Worm (Caenorhabditis elegans) whole organism, L1 larva: ENCODE results near the gene fbxa-29.

Experiments
- C34B4.2 ChIP-seq: sonication (generic microtip); optimal IDR thresholded peaks from 2 replicates; lab custom pipeline; 2017; ENCODE audit warnings: mild to moderate bottlenecking, missing genetic modification characterization, missing compliant biosample characterization
- alr-1 ChIP-seq: fragments of 200-800 bp; sonication (Bioruptor generic); optimal IDR thresholded peaks from 2 replicates; lab custom pipeline; 2018; ENCODE audit warnings: borderline replicate concordance, mild to moderate bottlenecking, missing genetic modification characterization, missing compliant biosample characterization
- ama-1 ChIP-seq: fragments of 150-350 bp; optimal IDR thresholded peaks from 2 replicates; lab custom pipeline; 2014
- blmp-1 ChIP-seq: fragments of 150-350 bp; optimal IDR thresholded peaks from 2 replicates; lab custom pipeline; 2014; ENCODE audit warnings: missing biosample characterization, missing genetic modification characterization
- ceh-8 ChIP-seq: fragments of 200-800 bp; sonication (Bioruptor generic); optimal IDR thresholded peaks from 2 replicates; lab custom pipeline; 2018; ENCODE audit warnings: mild to moderate bottlenecking, missing genetic modification characterization, moderate library complexity, missing compliant biosample characterization
- ceh-90 ChIP-seq: sonication (generic microtip); optimal IDR thresholded peaks from 2 replicates; lab custom pipeline; 2016; ENCODE audit warnings: missing genetic modification characterization, missing compliant biosample characterization
- efl-1 ChIP-seq, 4 experiments: fragments of 150-350 bp; optimal IDR thresholded peaks in 3 of 4; peaks in 1 of 4; 1 replicate in 1 of 4; 2 replicates in 3 of 4; lab custom pipeline; 2014; ENCODE audit warnings: missing biosample characterization in 2 of 4, missing genetic modification characterization in 2 of 4, missing genetic modification reagents in 2 of 4
- efl-3 ChIP-seq: fragments of 200-800 bp; sonication (Bioruptor generic); optimal IDR thresholded peaks from 2 replicates; lab custom pipeline; 2018; ENCODE audit warnings: mild to moderate bottlenecking, missing genetic modification characterization, missing compliant biosample characterization
- elt-2 ChIP-seq: sonication (generic microtip); optimal IDR thresholded peaks from 2 replicates; lab custom pipeline; 2016; ENCODE audit warnings: missing genetic modification characterization, mild to moderate bottlenecking, inconsistent platforms, missing compliant biosample characterization, missing genetic modification reagents
- elt-3 ChIP-seq, 6 experiments: fragments of 150-350 bp in 1 of 6; sonication (generic microtip); optimal IDR thresholded peaks; 2 replicates each; lab custom pipeline; 2017 to 2018; ENCODE audit warnings: missing biosample characterization in 6 of 6, missing genetic modification characterization in 6 of 6, inconsistent platforms in 1 of 6
- fkh-8 ChIP-seq: sonication (generic microtip); optimal IDR thresholded peaks from 2 replicates; lab custom pipeline; 2016; ENCODE audit warnings: mild to moderate bottlenecking, missing genetic modification characterization, missing compliant biosample characterization
- hlh-17 ChIP-seq: fragments of 200-800 bp; sonication (Bioruptor generic); optimal IDR thresholded peaks from 2 replicates; lab custom pipeline; 2018; ENCODE audit warnings: missing genetic modification characterization, mild to moderate bottlenecking, missing compliant biosample characterization, moderate library complexity, borderline replicate concordance
- hlh-4 ChIP-seq: sonication (generic microtip); optimal IDR thresholded peaks from 2 replicates; lab custom pipeline; 2016; ENCODE audit warnings: mild to moderate bottlenecking, missing genetic modification characterization, missing compliant biosample characterization
- isw-1 ChIP-seq: fragments of 200-800 bp; sonication (Bioruptor generic); IDR thresholded peaks from 2 replicates; pipeline ENCODE4 v1.3.6; 2022; ENCODE audit warnings: missing genetic modification characterization, missing compliant biosample characterization
- jun-1 ChIP-seq: fragments of 150-350 bp; optimal IDR thresholded peaks from 2 replicates; lab custom pipeline; 2014; ENCODE audit warnings: missing biosample characterization, missing genetic modification reagents, missing genetic modification characterization
- lin-13 ChIP-seq: fragments of 150-350 bp; optimal IDR thresholded peaks from 2 replicates; lab custom pipeline; 2014; ENCODE audit warnings: missing biosample characterization, missing genetic modification reagents, missing genetic modification characterization
- lin-14 ChIP-seq: fragments of 200-800 bp; sonication (Bioruptor generic); optimal IDR thresholded peaks from 2 replicates; lab custom pipeline; 2018; ENCODE audit warnings: mild to moderate bottlenecking, missing genetic modification characterization, moderate library complexity, missing compliant biosample characterization
- lin-35 ChIP-seq, 2 experiments: fragments of 150-350 bp; optimal IDR thresholded peaks; 2 replicates each; lab custom pipeline; 2014; ENCODE audit warnings: missing biosample characterization in 2 of 2, missing genetic modification characterization in 2 of 2, missing genetic modification reagents in 2 of 2
- lin-39 ChIP-seq: fragments of 150-350 bp; optimal IDR thresholded peaks from 2 replicates; lab custom pipeline; 2014; ENCODE audit warnings: missing biosample characterization, missing genetic modification reagents, missing genetic modification characterization
- lsy-2 ChIP-seq, 2 experiments: fragments of 150-350 bp; optimal IDR thresholded peaks; 2 replicates each; lab custom pipeline; 2014; ENCODE audit warnings: missing biosample characterization in 2 of 2, missing genetic modification characterization in 2 of 2
- mdl-1 ChIP-seq, 2 experiments: fragments of 150-350 bp; optimal IDR thresholded peaks; 2 replicates each; lab custom pipeline; 2014 to 2017; ENCODE audit warnings: missing biosample characterization in 2 of 2, missing genetic modification characterization in 2 of 2, inconsistent platforms in 1 of 2
- mep-1 ChIP-seq: fragments of 150-350 bp; optimal IDR thresholded peaks from 2 replicates; lab custom pipeline; 2014; ENCODE audit warnings: missing biosample characterization, missing genetic modification characterization
- nhr-20 ChIP-seq: sonication (generic microtip); optimal IDR thresholded peaks from 2 replicates; lab custom pipeline; 2016; ENCODE audit warnings: mild to moderate bottlenecking, missing genetic modification characterization, missing compliant biosample characterization
- nhr-47 ChIP-seq: sonication (generic microtip); optimal IDR thresholded peaks from 2 replicates; lab custom pipeline; 2016; ENCODE audit warnings: mild to moderate bottlenecking, missing genetic modification characterization, moderate library complexity, missing compliant biosample characterization
- nhr-71 ChIP-seq: sonication (generic microtip); optimal IDR thresholded peaks from 2 replicates; lab custom pipeline; 2016; ENCODE audit warnings: mild to moderate bottlenecking, missing genetic modification characterization, moderate library complexity, missing compliant biosample characterization
- nhr-76 ChIP-seq: sonication (generic microtip); optimal IDR thresholded peaks from 2 replicates; lab custom pipeline; 2017; ENCODE audit warnings: missing biosample characterization, missing genetic modification characterization
- nhr-77 ChIP-seq: fragments of 150-350 bp; optimal IDR thresholded peaks from 2 replicates; lab custom pipeline; 2014; ENCODE audit warnings: missing biosample characterization, missing genetic modification characterization
- nhr-90 ChIP-seq: sonication (generic microtip); optimal IDR thresholded peaks from 2 replicates; lab custom pipeline; 2016; ENCODE audit warnings: mild to moderate bottlenecking, missing genetic modification characterization, missing compliant biosample characterization; ENCODE audit not compliant: poor library complexity
- pqm-1 ChIP-seq: sonication (generic microtip); optimal IDR thresholded peaks from 3 replicates; lab custom pipeline; 2017; ENCODE audit warnings: missing biosample characterization, missing genetic modification characterization
- sox-4 ChIP-seq: sonication (generic microtip); optimal IDR thresholded peaks from 2 replicates; lab custom pipeline; 2016; ENCODE audit warnings: missing genetic modification characterization, missing compliant biosample characterization
- tbx-2 ChIP-seq: sonication (generic microtip); optimal IDR thresholded peaks from 2 replicates; lab custom pipeline; 2016; ENCODE audit warnings: missing genetic modification characterization, missing compliant biosample characterization
- tlp-1 ChIP-seq: fragments of 150-350 bp; optimal IDR thresholded peaks from 2 replicates; lab custom pipeline; 2014; ENCODE audit warnings: missing biosample characterization, missing genetic modification characterization
- unc-130 ChIP-seq: fragments of 150-350 bp; optimal IDR thresholded peaks from 2 replicates; lab custom pipeline; 2017; ENCODE audit warnings: missing biosample characterization, missing genetic modification characterization, inconsistent platforms
- ztf-4 ChIP-seq: fragments of 150-350 bp; optimal IDR thresholded peaks from 2 replicates; lab custom pipeline; 2014; ENCODE audit warnings: missing biosample characterization, missing genetic modification characterization

fbxa-29 gene

DNA sequence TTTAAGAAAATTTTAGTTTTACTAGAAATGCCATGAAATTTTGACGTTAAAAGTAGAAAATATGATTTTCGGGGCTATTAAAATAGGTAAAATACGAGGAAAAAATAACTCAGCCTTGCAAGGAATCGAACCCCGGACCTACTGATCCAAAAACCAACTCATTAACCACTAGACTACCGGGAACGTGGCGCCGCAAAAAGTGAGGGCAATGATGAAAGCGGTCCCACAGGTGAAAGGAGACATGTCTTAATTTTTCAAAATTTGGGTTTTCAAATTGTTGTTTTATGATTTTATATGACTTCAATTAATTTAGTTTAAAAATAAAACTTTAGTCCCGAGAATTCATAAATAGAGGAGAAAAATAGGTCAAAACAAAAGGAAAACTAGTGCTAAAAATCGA is 42.8 kb downstream of the fbxa-29 start:
- TF ChIP-seq nhr-90 (tag; lab: Kevin White, UChicago) (no peak), efl-1 (optimal IDR thresholded peaks at IDR 0.05; lab: Kevin White, UChicago) (no peak), efl-1 (GFP tag; optimal IDR thresholded peaks at IDR 0.05 in 1 of 2; lab: Kevin White, UChicago) (peak in 1 of 2 experiments; percentile 86)

DNA sequence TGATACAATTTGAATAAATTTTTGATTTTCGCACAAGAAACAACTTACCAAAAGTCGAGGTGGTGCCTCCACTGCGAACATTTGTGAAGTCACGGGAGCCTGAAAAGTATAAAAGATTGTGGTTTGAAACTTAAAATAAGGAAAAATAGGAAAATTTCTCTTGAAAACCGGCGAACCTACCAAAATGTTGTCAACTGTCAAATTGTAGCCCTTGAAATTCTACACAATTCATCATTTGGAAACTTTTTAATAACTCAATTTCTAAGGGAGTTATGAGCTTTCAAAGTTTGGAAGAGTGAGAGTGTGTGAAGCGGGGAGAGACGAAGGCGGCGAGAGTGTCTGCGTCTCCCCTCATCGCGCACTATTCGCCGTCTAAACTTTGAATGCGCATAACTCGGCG is 43.3 kb downstream of the fbxa-29 start, which contains the start of gene pes-4:
TSS of gene pes-4 (minus strand) at position 101 of the 400 bp plus-strand sequence.
- TF ChIP-seq fkh-8 (no peak), tlp-1 (no peak), pqm-1 (tag; lab: Kevin White, UChicago) (no peak)

DNA sequence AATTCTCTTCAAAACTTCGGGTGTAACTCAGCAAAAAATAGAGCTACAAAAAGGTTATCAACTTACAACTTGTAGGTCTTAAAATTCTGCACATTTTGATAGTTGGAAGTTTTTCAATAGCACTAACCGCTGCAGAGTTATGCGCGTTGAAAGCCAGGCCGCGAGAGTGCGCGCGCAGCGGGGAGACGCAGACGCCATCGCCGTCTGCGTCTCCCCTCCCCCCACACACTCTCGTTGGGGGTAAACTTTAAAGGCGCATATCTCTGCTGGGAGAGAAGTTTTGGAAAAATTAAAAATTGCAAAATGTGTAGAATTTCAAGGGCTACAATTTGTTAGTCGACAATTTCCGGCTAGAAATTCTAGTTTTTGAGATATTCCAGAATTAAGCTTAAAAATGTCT is 44.0 kb downstream of the fbxa-29 start:
- TF ChIP-seq ceh-90 (tag; lab: Kevin White, UChicago), result no peak

DNA sequence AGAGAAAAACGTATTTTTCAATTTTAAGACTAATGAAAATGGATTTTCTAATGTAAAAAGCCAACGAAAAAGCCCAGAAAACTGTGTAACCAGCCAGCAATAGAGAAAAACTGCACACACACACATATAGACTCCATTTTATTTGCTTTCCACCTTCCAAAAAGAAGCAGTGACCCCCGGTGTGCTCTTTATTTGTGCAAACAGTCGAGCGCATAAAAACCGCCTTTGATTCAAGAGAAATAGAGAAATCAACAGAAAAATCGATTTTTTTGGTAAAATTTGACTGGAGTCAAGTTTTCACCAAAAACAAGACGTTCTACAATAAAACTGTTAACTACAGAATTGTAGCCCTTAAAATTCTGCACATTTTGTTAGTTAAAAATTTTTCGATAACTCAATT is 44.9 kb downstream of the fbxa-29 start:
- no peak for TF ChIP-seq nhr-76 (tag; lab: Kevin White, UChicago)
- TF ChIP-seq lin-35 (GFP tag; optimal IDR thresholded peaks at IDR 0.05; lab: Kevin White, UChicago), result no peak

DNA sequence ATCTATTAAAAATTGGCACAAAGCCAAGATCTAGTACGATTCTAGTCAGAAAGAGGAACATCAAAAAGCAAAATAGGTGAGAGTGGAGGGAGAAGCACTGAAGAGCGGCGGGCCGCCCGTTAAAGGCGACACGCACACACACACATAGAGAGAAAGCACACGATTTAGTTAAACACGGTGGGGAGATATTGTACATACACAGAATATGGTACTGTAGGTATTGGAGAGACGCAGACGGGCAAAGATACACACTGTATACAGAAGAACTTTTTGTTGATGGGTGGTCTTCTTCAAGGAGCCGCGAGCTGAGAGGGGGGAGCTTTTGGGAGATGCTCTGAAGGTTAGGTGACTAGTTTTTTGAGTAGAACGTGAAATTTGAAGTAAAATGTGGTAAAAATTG is 47.2 kb downstream of the fbxa-29 start:
- TF ChIP-seq nhr-77 (tag; lab: Kevin White, UChicago), result peak; percentile 12
- no peak for TF ChIP-seq efl-3 (GFP tag; lab: Kevin White, UChicago)
- no peak for TF ChIP-seq pqm-1 (tag; lab: Kevin White, UChicago)
- TF ChIP-seq nhr-20, result peak; percentile 19
- TF ChIP-seq mep-1 (tag; lab: Kevin White, UChicago), result no peak
- TF ChIP-seq lin-14, result peak; percentile 24
- TF ChIP-seq efl-1 (optimal IDR thresholded peaks at IDR 0.05; lab: Kevin White, UChicago), result no peak
- peak in 1 of 2 experiments; percentile 74 for TF ChIP-seq efl-1 (GFP tag; optimal IDR thresholded peaks at IDR 0.05 in 1 of 2; lab: Kevin White, UChicago)
- TF ChIP-seq tbx-2, result peak; percentile 9
- TF ChIP-seq nhr-71, result peak; percentile 0
- TF ChIP-seq lsy-2 (tag; optimal IDR thresholded peaks at IDR 0.05; lab: Kevin White, UChicago), result peak in 1 of 2 experiments; percentile 18
- TF ChIP-seq, all 84 proteins: peak for 7

DNA sequence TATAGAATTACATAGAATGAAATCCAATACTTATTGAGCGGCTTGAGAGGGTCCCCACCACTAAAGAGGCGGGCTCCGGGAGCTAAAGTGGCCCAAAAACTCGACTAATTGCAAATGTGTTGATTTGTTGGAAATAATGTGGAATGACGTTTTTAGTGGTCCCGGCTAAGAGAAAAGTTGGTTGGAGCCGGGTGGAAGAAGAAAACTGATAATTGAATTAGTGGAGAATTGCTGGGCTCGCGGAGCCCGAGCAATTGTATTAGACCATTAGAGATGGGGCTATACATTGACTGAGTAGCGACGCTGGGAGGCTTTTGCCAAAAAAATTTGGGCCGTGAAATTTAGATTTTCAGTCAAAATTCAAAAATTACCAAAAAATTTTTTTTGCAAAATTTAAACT is 47.9 kb downstream of the fbxa-29 start:
- TF ChIP-seq alr-1 (tag; lab: Kevin White, UChicago), result no peak
- TF ChIP-seq ceh-8 (GFP tag; lab: Kevin White, UChicago), result peak; percentile 76
- no peak for TF ChIP-seq efl-1 (optimal IDR thresholded peaks at IDR 0.05; lab: Kevin White, UChicago)
- TF ChIP-seq efl-1 (GFP tag; optimal IDR thresholded peaks at IDR 0.05 in 1 of 2; lab: Kevin White, UChicago), result peak in 1 of 2 experiments; percentile 42
- peak; percentile 47 for TF ChIP-seq lin-14

DNA sequence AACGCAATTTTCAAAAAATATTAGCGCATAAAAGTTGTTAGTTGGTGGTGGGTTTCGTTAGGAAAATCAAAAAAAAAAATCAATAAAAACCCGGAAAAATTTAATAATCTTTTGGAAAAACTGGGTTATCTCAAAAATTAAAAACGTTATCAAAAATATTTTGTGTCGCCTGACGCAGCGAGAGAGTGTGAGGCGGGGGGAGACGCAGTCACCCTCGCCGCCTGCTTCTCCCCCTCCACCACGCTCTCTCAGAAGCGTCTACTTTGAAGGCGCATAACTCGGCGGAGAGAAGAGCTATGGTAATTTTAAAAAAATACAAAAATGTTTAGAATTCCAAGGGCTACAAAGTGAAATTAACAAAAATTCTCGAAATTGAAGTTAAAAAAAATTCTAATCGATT is 48.4 kb downstream of the fbxa-29 start:
- TF ChIP-seq hlh-17 (GFP tag; lab: Kevin White, UChicago) (no peak), hlh-4 (tag; lab: Kevin White, UChicago) (no peak), sox-4 (tag; lab: Kevin White, UChicago) (no peak), fkh-8 (no peak), unc-130 (tag; lab: Kevin White, UChicago) (no peak), elt-2 (tag; lab: Kevin White, UChicago) (peak; percentile 69)

DNA sequence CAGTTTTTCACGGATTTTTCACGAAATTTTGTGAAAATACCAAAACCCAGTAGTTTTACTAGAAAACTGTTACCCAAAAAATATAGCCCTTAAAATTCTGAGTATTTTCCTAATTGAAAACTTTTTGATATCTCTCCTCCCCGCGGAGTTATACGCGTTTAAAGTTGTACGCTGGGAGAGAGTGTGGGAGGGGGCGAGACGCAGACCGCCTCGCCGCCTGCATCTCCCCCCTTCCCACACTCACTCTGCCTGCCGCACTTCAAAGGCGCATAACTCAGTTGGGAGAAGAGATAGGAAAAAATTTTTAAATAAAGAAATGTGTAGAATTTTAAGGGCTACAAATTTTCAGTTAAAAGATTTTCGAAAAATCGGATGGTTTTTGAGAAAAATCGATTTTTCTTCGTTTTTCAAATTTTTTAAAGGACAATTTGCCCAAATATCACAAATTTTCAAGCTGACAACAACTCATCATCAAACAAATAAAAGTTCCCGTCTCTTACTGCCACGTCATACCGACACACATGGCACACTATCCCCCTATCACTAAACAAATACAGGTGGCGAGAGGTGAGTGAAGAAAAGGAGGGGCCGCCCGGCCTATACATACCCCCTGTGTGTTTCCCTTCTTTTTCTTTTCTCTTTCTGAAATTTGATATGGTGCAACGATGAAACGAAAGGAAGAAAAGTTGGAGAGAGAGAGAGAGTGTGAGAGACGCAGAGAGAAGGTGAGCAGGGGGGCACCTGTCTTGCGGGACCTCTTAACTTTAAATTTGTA is 50.0 kb downstream of the fbxa-29 start:
- no peak for TF ChIP-seq nhr-47 (tag; lab: Kevin White, UChicago)
- peak; percentile 28 for TF ChIP-seq nhr-71
- TF ChIP-seq elt-3 (tag; optimal IDR thresholded peaks at IDR 0.05; lab: Kevin White, UChicago), result no peak
- TF ChIP-seq lin-39 (tag; lab: Kevin White, UChicago), result no peak
- TF ChIP-seq lin-35 (GFP tag; optimal IDR thresholded peaks at IDR 0.05; lab: Kevin White, UChicago), result peak in 1 of 2 experiments; percentile 16
- TF ChIP-seq blmp-1 (tag; lab: Kevin White, UChicago), result no peak
- TF ChIP-seq jun-1 (tag; lab: Kevin White, UChicago), result peak; percentile 16
- TF ChIP-seq C34B4.2, result no peak
- TF ChIP-seq lin-13 (GFP tag; lab: Kevin White, UChicago), result peak; percentile 10
- peak; percentile 21 for TF ChIP-seq nhr-20
- TF ChIP-seq lsy-2 (tag; optimal IDR thresholded peaks at IDR 0.05; lab: Kevin White, UChicago), result peak in 1 of 2 experiments; percentile 18
- TF ChIP-seq ama-1, result no peak
- TF ChIP-seq ztf-4, result no peak
- peak; percentile 24 for TF ChIP-seq elt-2 (tag; lab: Kevin White, UChicago)
- no peak for TF ChIP-seq nhr-90 (tag; lab: Kevin White, UChicago)
- peak in 1 of 2 experiments; percentile 46 for TF ChIP-seq mdl-1 (tag; optimal IDR thresholded peaks at IDR 0.05; lab: Kevin White, UChicago)
- TF ChIP-seq nhr-77 (tag; lab: Kevin White, UChicago), result peak; percentile 6
- TF ChIP-seq lin-14, result peak; percentile 27
- TF ChIP-seq isw-1 (GFP tag; lab: Robert Waterston, UW), result no peak
